Fruit fly (Drosophila melanogaster): ENCODE results near the gene Mettl3.

Gene Mettl3

dm6 chr3R:24046580-24047225, 14.7 kb downstream of the Mettl3 start (continued):
- no peak for TF ChIP-seq HmgZ (tag; optimal IDR thresholded peaks at IDR 0.05)
- TF ChIP-seq CG15479 (GFP tag; optimal IDR thresholded peaks at IDR 0.05) = peak; percentile 86
- TF ChIP-seq CG2875 (GFP tag; optimal IDR thresholded peaks at IDR 0.05) = no peak
- no peak for TF ChIP-seq Nf-YB (GFP tag; optimal IDR thresholded peaks at IDR 0.05)
- TF ChIP-seq CG11456 (GFP tag; IDR thresholded peaks at IDR 0.05) = no peak
- no peak for TF ChIP-seq Hr39 (optimal IDR thresholded peaks at IDR 0.05)
- peak in 1 of 2 experiments; percentile 6 for TF ChIP-seq insv (GFP tag; optimal IDR thresholded peaks at IDR 0.05)
- TF ChIP-seq CG17385 (GFP tag; optimal IDR thresholded peaks at IDR 0.05) = peak; percentile 75
- no peak for TF ChIP-seq HLH3B (GFP tag; IDR thresholded peaks at IDR 0.05)
- no peak for TF ChIP-seq kni (GFP tag; optimal IDR thresholded peaks at IDR 0.05)
- peak; percentile 30 for TF ChIP-seq MESR4 (GFP tag; optimal IDR thresholded peaks at IDR 0.05)
- no peak for TF ChIP-seq Nf-YA (GFP tag; IDR thresholded peaks at IDR 0.05)
- TF ChIP-seq jumu (GFP tag; optimal IDR thresholded peaks at IDR 0.05) = no peak
- TF ChIP-seq Gug (GFP tag; IDR thresholded peaks at IDR 0.05) = no peak
- TF ChIP-seq crol (GFP tag; IDR thresholded peaks at IDR 0.05) = peak; percentile 88
- no peak for TF ChIP-seq CG12236 (GFP tag; optimal IDR thresholded peaks at IDR 0.05)
- TF ChIP-seq Dek (tag; optimal IDR thresholded peaks at IDR 0.05) = no peak
- no peak for TF ChIP-seq her (GFP tag; optimal IDR thresholded peaks at IDR 0.05)
- TF ChIP-seq CG14667 (GFP tag; IDR thresholded peaks at IDR 0.05) = no peak
- no peak for TF ChIP-seq ewg (GFP tag; optimal IDR thresholded peaks at IDR 0.05)
- 0 out of 2 replicates have a peak, but pooled peaks have one; percentile 13 for TF ChIP-seq CG6689 (GFP tag; IDR thresholded peaks at IDR 0.05)
- TF ChIP-seq gsb-n (tag; optimal IDR thresholded peaks at IDR 0.05) = no peak
- peak; percentile 8 for TF ChIP-seq HHEX (GFP tag; optimal IDR thresholded peaks at IDR 0.05)
- peak; percentile 14 for TF ChIP-seq gcm (GFP tag; optimal IDR thresholded peaks at IDR 0.05)
- no peak for TF ChIP-seq stwl (tag; optimal IDR thresholded peaks at IDR 0.05)
- peak; percentile 20 for TF ChIP-seq yki (optimal IDR thresholded peaks at IDR 0.05)
- no peak for TF ChIP-seq chif (GFP tag; optimal IDR thresholded peaks at IDR 0.05)
- no peak for TF ChIP-seq BtbVII (GFP tag; optimal IDR thresholded peaks at IDR 0.05)

- no peak for TF ChIP-seq CG31388 (GFP tag; optimal IDR thresholded peaks at IDR 0.05)
- TF ChIP-seq CG2129 (GFP tag; IDR thresholded peaks at IDR 0.05; ENCODE audit: partially characterized antibody) = no peak
- TF ChIP-seq CG30020 (tag; optimal IDR thresholded peaks at IDR 0.05) = no peak
- TF ChIP-seq CG11456 (GFP tag; IDR thresholded peaks at IDR 0.05) = no peak
- no peak for TF ChIP-seq CG12219 (GFP tag; optimal IDR thresholded peaks at IDR 0.05)
- peak; percentile 28 to 52 for TF ChIP-seq Trl (optimal IDR thresholded peaks at IDR 0.05)
- no peak for TF ChIP-seq Trl (GFP tag; optimal IDR thresholded peaks at IDR 0.05)
- TF ChIP-seq sna (GFP tag; IDR thresholded peaks at IDR 0.05; ENCODE audit: partially characterized antibody) = no peak
- TF ChIP-seq CG2199 (GFP tag; IDR thresholded peaks at IDR 0.05) = no peak
- no peak for TF ChIP-seq CG17802 (tag; optimal IDR thresholded peaks at IDR 0.05)
- no peak for TF ChIP-seq abd-A (tag; optimal IDR thresholded peaks at IDR 0.05)
- TF ChIP-seq cato (GFP tag; optimal IDR thresholded peaks at IDR 0.05; ENCODE audit: borderline replicate concordance) = no peak
- no peak for TF ChIP-seq CG2875 (GFP tag; optimal IDR thresholded peaks at IDR 0.05)
- TF ChIP-seq mirr (GFP tag; optimal IDR thresholded peaks at IDR 0.05) = no peak
- no peak for TF ChIP-seq CG7786 (GFP tag; optimal IDR thresholded peaks at IDR 0.05)
- no peak for TF ChIP-seq sens-2 (GFP tag; IDR thresholded peaks at IDR 0.05)
- TF ChIP-seq BtbVII (GFP tag; optimal IDR thresholded peaks at IDR 0.05) = no peak
- 0 out of 3 replicates have a peak, but pooled peaks have one; percentile 11 for TF ChIP-seq zfh1 (GFP tag; IDR thresholded peaks at IDR 0.05)
- peak; percentile 33; the same call in 1 of the 2 replicates for TF ChIP-seq Atf6 (GFP tag; IDR thresholded peaks at IDR 0.05)
- TF ChIP-seq pros (GFP tag; optimal IDR thresholded peaks at IDR 0.05) = peak; percentile 86
- TF ChIP-seq chinmo (GFP tag; IDR thresholded peaks at IDR 0.05; ENCODE audit: partially characterized antibody) = 0 out of 4 replicates have a peak, but pooled peaks have one; percentile 39
- TF ChIP-seq Lpt (GFP tag; optimal IDR thresholded peaks at IDR 0.05) = no peak
- TF ChIP-seq grn (GFP tag; optimal IDR thresholded peaks at IDR 0.05) = no peak
- no peak for TF ChIP-seq tup (GFP tag; optimal IDR thresholded peaks at IDR 0.05)
- TF ChIP-seq CG31224 (GFP tag; IDR thresholded peaks at IDR 0.05) = no peak
Measured at dm6 chr3R:24047226-24047976, 15.4 kb downstream of the Mettl3 start, which contains the start of gene CG5986. Gene CG5986, plus strand, starts transcription at chr3R:24047790.

Data from whole organism, embryonic.